Fruit fly (Drosophila melanogaster): Measurements from ENCODE around the gene Cht7.

Cht7 gene

DNA sequence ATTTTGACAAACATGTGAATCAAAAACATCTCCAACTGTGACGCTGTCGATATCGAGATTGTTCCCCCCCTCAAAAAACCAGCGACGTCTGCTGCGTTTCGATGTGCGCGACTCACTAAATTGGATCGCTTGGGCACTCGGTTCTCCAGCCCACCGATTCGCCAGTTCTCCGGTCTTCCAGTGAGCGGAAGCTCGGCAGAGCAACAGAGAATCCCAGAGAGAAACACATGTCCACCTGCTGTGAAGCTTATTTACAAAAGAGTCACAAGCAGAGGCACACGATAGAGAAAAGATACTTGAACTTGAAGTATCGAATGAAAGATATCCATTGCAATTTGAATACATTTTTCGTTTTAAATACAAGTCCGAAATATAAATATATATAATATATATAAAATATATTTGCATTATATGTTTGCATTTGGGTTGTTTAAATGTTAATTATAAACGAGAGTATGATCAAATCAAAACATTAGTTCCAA, 27.3 kb upstream of the Cht7 start (continued):
- TF ChIP-seq CG10462 (GFP tag; optimal IDR thresholded peaks at IDR 0.05) (no peak), Oli (tag; optimal IDR thresholded peaks at IDR 0.05) (no peak), CG16813 (GFP tag; IDR thresholded peaks at IDR 0.05; ENCODE audit: partially characterized antibody) (no peak), zf30C (GFP tag; optimal IDR thresholded peaks at IDR 0.05) (no peak), sr (GFP tag; IDR thresholded peaks at IDR 0.05) (no peak), CG5953 (GFP tag; IDR thresholded peaks at IDR 0.05) (no peak), ap (GFP tag; IDR thresholded peaks at IDR 0.05) (no peak), Ada2b (GFP tag; IDR thresholded peaks at IDR 0.05) (no peak), CG6854 (GFP tag; optimal IDR thresholded peaks at IDR 0.05) (no peak), CG11696 (GFP tag; IDR thresholded peaks at IDR 0.05) (no peak), CG6689 (GFP tag; IDR thresholded peaks at IDR 0.05) (no peak), Opbp (GFP tag; IDR thresholded peaks at IDR 0.05; ENCODE audit: partially characterized antibody) (no peak), CG10431 (GFP tag; optimal IDR thresholded peaks at IDR 0.05) (no peak), Fer3 (tag; optimal IDR thresholded peaks at IDR 0.05) (peak; percentile 10), croc (GFP tag; conservative IDR thresholded peaks at IDR 0.05) (no peak), CG34376 (GFP tag; optimal IDR thresholded peaks at IDR 0.05) (peak; percentile 6), tgo (GFP tag; IDR thresholded peaks at IDR 0.05) (no peak), disco-r (GFP tag; optimal IDR thresholded peaks at IDR 0.05) (no peak), CG5180 (GFP tag; optimal IDR thresholded peaks at IDR 0.05) (no peak), CG6272 (GFP tag; IDR thresholded peaks at IDR 0.05) (no peak), toy (GFP tag; IDR thresholded peaks at IDR 0.05) (no peak), ara (GFP tag; IDR thresholded peaks at IDR 0.05) (no peak), pb (GFP tag; optimal IDR thresholded peaks at IDR 0.05) (no peak), sqz (GFP tag; optimal IDR thresholded peaks at IDR 0.05) (no peak), CG3065 (GFP tag; optimal IDR thresholded peaks at IDR 0.05) (no peak), CG12219 (GFP tag; optimal IDR thresholded peaks at IDR 0.05) (no peak), ssp (GFP tag; IDR thresholded peaks at IDR 0.05) (no peak), emc (GFP tag; optimal IDR thresholded peaks at IDR 0.05) (no peak), pnt (GFP tag; optimal IDR thresholded peaks at IDR 0.05) (no peak), HmgZ (tag; optimal IDR thresholded peaks at IDR 0.05) (no peak), Atf-2 (GFP tag; optimal IDR thresholded peaks at IDR 0.05) (no peak), D19A (tag; optimal IDR thresholded peaks at IDR 0.05) (no peak), ato (GFP tag; IDR thresholded peaks at IDR 0.05; ENCODE audit: partially characterized antibody) (no peak), z (GFP tag; IDR thresholded peaks at IDR 0.05) (0 out of 3 replicates have a peak, but pooled peaks have one; percentile 51), pzg (GFP tag; optimal IDR thresholded peaks at IDR 0.05) (no peak), CG15073 (GFP tag; optimal IDR thresholded peaks at IDR 0.05) (no peak), lab (GFP tag; optimal IDR thresholded peaks at IDR 0.05) (peak; percentile 46), CG2199 (GFP tag; IDR thresholded peaks at IDR 0.05) (no peak), pfk (GFP tag; optimal IDR thresholded peaks at IDR 0.05) (no peak), CG4424 (GFP tag; optimal IDR thresholded peaks at IDR 0.05) (no peak), Jarid2 (GFP tag; optimal IDR thresholded peaks at IDR 0.05) (peak; percentile 68), ems (GFP tag; optimal IDR thresholded peaks at IDR 0.05) (no peak), Sry-β (GFP tag; optimal IDR thresholded peaks at IDR 0.05) (no peak), MTF-1 (GFP tag; optimal IDR thresholded peaks at IDR 0.05; ENCODE audit: borderline replicate concordance) (peak; percentile 28), zen2 (GFP tag; IDR thresholded peaks at IDR 0.05; ENCODE audit: partially characterized antibody) (no peak), CG8281 (tag; optimal IDR thresholded peaks at IDR 0.05) (no peak), Max (GFP tag; optimal IDR thresholded peaks at IDR 0.05) (no peak), gsb (GFP tag; IDR thresholded peaks at IDR 0.05) (no peak), gcm (GFP tag; optimal IDR thresholded peaks at IDR 0.05) (no peak), phol (tag; optimal IDR thresholded peaks at IDR 0.05) (no peak), CG3726 (GFP tag; IDR thresholded peaks at IDR 0.05) (no peak), CG9609 (GFP tag; optimal IDR thresholded peaks at IDR 0.05) (no peak)

Measured in whole organism, embryonic.